Worm (Caenorhabditis elegans): ENCODE results near the gene F46F5.1.

DNA sequence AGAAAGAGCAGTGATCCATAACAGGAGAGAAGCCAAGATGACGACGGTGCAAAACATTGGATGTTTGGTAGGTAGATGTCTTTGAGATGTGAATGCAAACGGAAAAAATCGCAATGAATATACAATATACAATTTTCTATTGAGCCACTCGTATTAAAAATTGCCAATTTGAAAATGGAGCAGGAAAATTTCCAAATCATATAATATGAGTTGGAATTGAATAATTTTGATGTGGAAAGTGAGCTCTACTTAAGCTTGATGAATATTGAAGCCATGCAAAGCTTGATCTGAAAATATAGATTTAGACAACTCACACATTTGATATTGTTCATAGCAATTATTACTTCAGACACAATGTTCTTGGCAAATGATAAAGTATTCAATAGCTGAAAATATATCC, 46.7 kb upstream of the F46F5.1 start, which contains the start of gene F28A10.8:
- TF ChIP-seq lir-3 (tag; optimal IDR thresholded peaks at IDR 0.05; ENCODE audit: poor library complexity), result no peak
- no peak for TF ChIP-seq unc-62 (GFP tag; optimal IDR thresholded peaks at IDR 0.05)
- no peak for TF ChIP-seq fos-1 (tag; optimal IDR thresholded peaks at IDR 0.05)
- no peak for TF ChIP-seq lin-13 (GFP tag; optimal IDR thresholded peaks at IDR 0.05)
- TF ChIP-seq pqm-1 (tag; optimal IDR thresholded peaks at IDR 0.05), result no peak
- TF ChIP-seq nhr-28 (tag; optimal IDR thresholded peaks at IDR 0.05), result no peak
- no peak for TF ChIP-seq isw-1 (GFP tag; IDR thresholded peaks at IDR 0.05)
- no peak for TF ChIP-seq unc-86 (tag; optimal IDR thresholded peaks at IDR 0.05)

All from whole organism, L1 larva.